Worm (Caenorhabditis elegans) whole organism, L2 larva: ENCODE data around the gene srw-124.

Experiments
- F13H6.1 ChIP-seq: sonication (generic microtip); optimal IDR thresholded peaks from 2 replicates; lab custom pipeline; 2016; ENCODE audit warnings: missing genetic modification characterization, missing compliant biosample characterization
- R02D3.7 ChIP-seq: fragments of 150-350 bp; optimal IDR thresholded peaks from 2 replicates; lab custom pipeline; 2014; ENCODE audit warnings: missing biosample characterization, missing genetic modification characterization
- Y55F3AM.14 ChIP-seq: fragments of 200-800 bp; sonication (Bioruptor generic); optimal IDR thresholded peaks from 2 replicates; lab custom pipeline; 2018; ENCODE audit warnings: mild to moderate bottlenecking, missing genetic modification characterization, missing compliant biosample characterization
- ZK546.5 ChIP-seq: sonication (generic microtip); optimal IDR thresholded peaks from 2 replicates; lab custom pipeline; 2017; ENCODE audit warnings: missing biosample characterization, missing genetic modification characterization
- alr-1 ChIP-seq: fragments of 150-350 bp; optimal IDR thresholded peaks from 2 replicates; lab custom pipeline; 2014; ENCODE audit warnings: missing biosample characterization, missing genetic modification characterization
- blmp-1 ChIP-seq: sonication (generic microtip); optimal IDR thresholded peaks from 2 replicates; lab custom pipeline; 2017; ENCODE audit warnings: missing genetic modification characterization, mild to moderate bottlenecking, missing compliant biosample characterization, antibody characterized with exemption, moderate library complexity; ENCODE audit not compliant: insufficient read depth
- ceh-82 ChIP-seq: fragments of 150-350 bp; optimal IDR thresholded peaks from 2 replicates; lab custom pipeline; 2014; ENCODE audit warnings: missing biosample characterization, missing genetic modification characterization
- elt-1 ChIP-seq: fragments of 150-350 bp; optimal IDR thresholded peaks from 2 replicates; lab custom pipeline; 2014; ENCODE audit warnings: missing biosample characterization, missing genetic modification characterization
- elt-3 ChIP-seq: sonication (generic microtip); optimal IDR thresholded peaks from 2 replicates; lab custom pipeline; 2017; ENCODE audit warnings: missing biosample characterization, missing genetic modification characterization
- fos-1 ChIP-seq: fragments of 150-350 bp; optimal IDR thresholded peaks from 2 replicates; lab custom pipeline; 2014; ENCODE audit warnings: missing biosample characterization, missing genetic modification characterization
- lin-11 ChIP-seq: fragments of 150-350 bp; sonication (generic microtip); optimal IDR thresholded peaks from 2 replicates; lab custom pipeline; 2014; ENCODE audit warnings: missing biosample characterization, missing genetic modification characterization, inconsistent platforms, mixed read lengths
- lin-13 ChIP-seq: fragments of 150-350 bp; optimal IDR thresholded peaks from 2 replicates; lab custom pipeline; 2014; ENCODE audit warnings: missing biosample characterization, missing genetic modification reagents, missing genetic modification characterization
- lsy-2 ChIP-seq, 2 experiments: fragments of 150-350 bp in 1 of 2; sonication (generic microtip) in 1 of 2; optimal IDR thresholded peaks; 2 replicates each; lab custom pipeline; 2014 to 2017; ENCODE audit warnings: missing biosample characterization in 2 of 2, missing genetic modification characterization in 2 of 2
- mab-5 ChIP-seq: fragments of 150-350 bp; optimal IDR thresholded peaks from 2 replicates; lab custom pipeline; 2014; ENCODE audit warnings: missing biosample characterization, missing genetic modification characterization
- mbf-1 ChIP-seq: sonication (generic microtip); optimal IDR thresholded peaks from 2 replicates; lab custom pipeline; 2017; ENCODE audit warnings: missing biosample characterization, missing genetic modification characterization
- mdl-1 ChIP-seq, 2 experiments: fragments of 150-350 bp in 1 of 2; sonication (generic microtip) in 1 of 2; optimal IDR thresholded peaks; 2 replicates each; lab custom pipeline; 2017; ENCODE audit warnings: missing biosample characterization in 2 of 2, missing genetic modification characterization in 2 of 2
- nhr-10 ChIP-seq: sonication (generic microtip); optimal IDR thresholded peaks from 2 replicates; lab custom pipeline; 2017; ENCODE audit warnings: missing biosample characterization, missing genetic modification characterization
- nhr-11 ChIP-seq: fragments of 150-350 bp; optimal IDR thresholded peaks from 2 replicates; lab custom pipeline; 2014; ENCODE audit warnings: missing biosample characterization, missing genetic modification characterization
- nhr-12 ChIP-seq: fragments of 150-350 bp; optimal IDR thresholded peaks from 2 replicates; lab custom pipeline; 2014; ENCODE audit warnings: missing biosample characterization, missing genetic modification characterization
- nhr-129 ChIP-seq: fragments of 150-350 bp; optimal IDR thresholded peaks from 2 replicates; lab custom pipeline; 2014; ENCODE audit warnings: missing biosample characterization, missing genetic modification characterization
- nhr-21 ChIP-seq: fragments of 150-350 bp; optimal IDR thresholded peaks from 2 replicates; lab custom pipeline; 2014; ENCODE audit warnings: missing biosample characterization, missing genetic modification characterization
- nhr-23 ChIP-seq: fragments of 150-350 bp; optimal IDR thresholded peaks from 2 replicates; lab custom pipeline; 2014; ENCODE audit warnings: missing biosample characterization, missing genetic modification reagents, missing genetic modification characterization
- nhr-237 ChIP-seq: fragments of 150-350 bp; optimal IDR thresholded peaks from 2 replicates; lab custom pipeline; 2014; ENCODE audit warnings: missing biosample characterization, missing genetic modification characterization
- nhr-6 ChIP-seq: fragments of 150-350 bp; optimal IDR thresholded peaks from 2 replicates; lab custom pipeline; 2014; ENCODE audit warnings: missing biosample characterization, missing genetic modification characterization
- nhr-77 ChIP-seq: fragments of 150-350 bp; optimal IDR thresholded peaks from 2 replicates; lab custom pipeline; 2014; ENCODE audit warnings: missing biosample characterization, missing genetic modification characterization
- skn-1 ChIP-seq: sonication (generic microtip); optimal IDR thresholded peaks from 2 replicates; lab custom pipeline; 2017; ENCODE audit warnings: missing biosample characterization, missing genetic modification characterization
- sma-3 ChIP-seq: sonication (generic microtip); optimal IDR thresholded peaks from 2 replicates; lab custom pipeline; 2016; ENCODE audit warnings: missing genetic modification reagents, missing genetic modification characterization, missing compliant biosample characterization
- snpc-4 ChIP-seq: fragments of 150-350 bp; optimal IDR thresholded peaks from 2 replicates; lab custom pipeline; 2014; ENCODE audit warnings: missing biosample characterization, missing genetic modification characterization
- unc-39 ChIP-seq: fragments of 150-350 bp; optimal IDR thresholded peaks from 2 replicates; lab custom pipeline; 2014; ENCODE audit warnings: missing biosample characterization, missing genetic modification characterization
- unc-55 ChIP-seq: fragments of 150-350 bp; sonication (generic microtip); optimal IDR thresholded peaks from 3 replicates; lab custom pipeline; 2014; ENCODE audit warnings: missing biosample characterization, missing genetic modification reagents, missing genetic modification characterization
- unc-62 ChIP-seq: fragments of 150-350 bp; optimal IDR thresholded peaks from 2 replicates; lab custom pipeline; 2014; ENCODE audit warnings: missing biosample characterization, missing genetic modification reagents, missing genetic modification characterization
- zag-1 ChIP-seq: fragments of 150-350 bp; optimal IDR thresholded peaks from 2 replicates; lab custom pipeline; 2014; ENCODE audit warnings: missing biosample characterization, missing genetic modification characterization
- ztf-11 ChIP-seq: sonication (generic microtip); optimal IDR thresholded peaks from 2 replicates; lab custom pipeline; 2017; ENCODE audit warnings: missing biosample characterization, missing genetic modification characterization

srw-124 gene

ce11 chrV:2987407-2987806, 11.0 kb downstream of the srw-124 start, which contains the start of gene srh-85:
srh-85 (minus strand) TSS chrV:2987507.
- TF ChIP-seq nhr-77 (tag; lab: Kevin White, UChicago) (no peak), nhr-129 (tag; lab: Kevin White, UChicago) (no peak), mdl-1 (tag; optimal IDR thresholded peaks at IDR 0.05; lab: Kevin White, UChicago) (no peak), nhr-11 (tag; lab: Kevin White, UChicago) (no peak), ztf-11 (tag; lab: Kevin White, UChicago) (no peak), fos-1 (no peak), nhr-6 (tag; lab: Kevin White, UChicago) (no peak), nhr-23 (tag; lab: Kevin White, UChicago) (no peak), elt-3 (tag; lab: Kevin White, UChicago) (no peak), sma-3 (no peak)

- no peak for TF ChIP-seq nhr-129 (tag; lab: Kevin White, UChicago)
- no peak for TF ChIP-seq lin-11 (tag; lab: Kevin White, UChicago)
- no peak for TF ChIP-seq lsy-2 (tag; optimal IDR thresholded peaks at IDR 0.05; lab: Kevin White, UChicago)
- no peak for TF ChIP-seq nhr-10 (tag; lab: Kevin White, UChicago)
- TF ChIP-seq nhr-12 = no peak
- no peak for TF ChIP-seq nhr-237 (tag; lab: Kevin White, UChicago)
- TF ChIP-seq Y55F3AM.14 (GFP tag; lab: Kevin White, UChicago) = no peak
- TF ChIP-seq lin-13 (GFP tag; lab: Kevin White, UChicago) = no peak
- no peak for TF ChIP-seq unc-62 (GFP tag; lab: Kevin White, UChicago)
- TF ChIP-seq elt-3 (tag; lab: Kevin White, UChicago) = no peak
- no peak for TF ChIP-seq zag-1 (tag; lab: Kevin White, UChicago)
- TF ChIP-seq alr-1 (tag; lab: Kevin White, UChicago) = no peak
- no peak for TF ChIP-seq ztf-11 (tag; lab: Kevin White, UChicago)
- TF ChIP-seq unc-55 (GFP tag; lab: Kevin White, UChicago) = no peak
- no peak for TF ChIP-seq nhr-23 (tag; lab: Kevin White, UChicago)
- no peak for TF ChIP-seq snpc-4 (tag; lab: Kevin White, UChicago)
These were observed 15.1 kb downstream of the srw-124 start, which contains the start of gene srw-121 for ce11 chrV:2991485-2991884. srw-121 (minus strand) TSS chrV:2991585.

- no peak for TF ChIP-seq unc-62 (GFP tag; lab: Kevin White, UChicago)
These were observed 15.7 kb downstream of the srw-124 start for ce11 chrV:2992060-2992459.

- TF ChIP-seq mdl-1 (tag; optimal IDR thresholded peaks at IDR 0.05; lab: Kevin White, UChicago) (no peak), nhr-11 (tag; lab: Kevin White, UChicago) (no peak), sma-3 (no peak), fos-1 (no peak), alr-1 (tag; lab: Kevin White, UChicago) (no peak), ZK546.5 (tag; lab: Kevin White, UChicago) (no peak), elt-1 (tag; lab: Kevin White, UChicago) (no peak), mbf-1 (tag; lab: Kevin White, UChicago) (no peak), lsy-2 (tag; optimal IDR thresholded peaks at IDR 0.05; lab: Kevin White, UChicago) (no peak), nhr-21 (no peak), lin-11 (tag; lab: Kevin White, UChicago) (no peak), mab-5 (tag; lab: Kevin White, UChicago) (no peak), nhr-6 (tag; lab: Kevin White, UChicago) (no peak), nhr-12 (no peak), F13H6.1 (no peak), lin-13 (GFP tag; lab: Kevin White, UChicago) (no peak)
- TF ChIP-seq, all 48 proteins: peak for 0
These were observed 17.4 kb downstream of the srw-124 start, which contains the start of gene srw-115 for ce11 chrV:2993816-2994215. srw-115 (minus strand) TSS chrV:2993916.

ce11 chrV:2996105-2996504, 19.7 kb downstream of the srw-124 start, which contains the start of gene srw-120:
srw-120 (minus strand) TSS chrV:2996205.
- no peak for TF ChIP-seq nhr-23 (tag; lab: Kevin White, UChicago)
- TF ChIP-seq ZK546.5 (tag; lab: Kevin White, UChicago) = no peak
- TF ChIP-seq R02D3.7 (tag; lab: Kevin White, UChicago) = no peak
- TF ChIP-seq ceh-82 (tag; lab: Kevin White, UChicago) = no peak
- TF ChIP-seq F13H6.1 = no peak
- no peak for TF ChIP-seq lin-13 (GFP tag; lab: Kevin White, UChicago)
- no peak for TF ChIP-seq lsy-2 (tag; optimal IDR thresholded peaks at IDR 0.05; lab: Kevin White, UChicago)
- no peak for TF ChIP-seq zag-1 (tag; lab: Kevin White, UChicago)
- no peak for TF ChIP-seq nhr-237 (tag; lab: Kevin White, UChicago)
- no peak for TF ChIP-seq mdl-1 (tag; optimal IDR thresholded peaks at IDR 0.05; lab: Kevin White, UChicago)
- no peak for TF ChIP-seq blmp-1 (tag; lab: Kevin White, UChicago)
- no peak for TF ChIP-seq unc-39 (tag; lab: Kevin White, UChicago)
- no peak for TF ChIP-seq snpc-4 (tag; lab: Kevin White, UChicago)
- TF ChIP-seq elt-3 (tag; lab: Kevin White, UChicago) = no peak
- no peak for TF ChIP-seq skn-1 (tag; lab: Kevin White, UChicago)
- no peak for TF ChIP-seq mbf-1 (tag; lab: Kevin White, UChicago)
- TF ChIP-seq, all 48 proteins: peak for 0
